Worm (Caenorhabditis elegans) whole organism, young adult: ENCODE data around the gene bed-2.

Experiments used
- Y67H2A.10 ChIP-seq: fragments of 200-800 bp; sonication (Bioruptor generic); conservative IDR thresholded peaks from 2 replicates; pipeline ENCODE4 v1.3.6; 2022; ENCODE audit warnings: missing genetic modification reagents, missing genetic modification characterization, missing compliant biosample characterization
- hsf-1 ChIP-seq: fragments of 200-800 bp; sonication (Bioruptor generic); IDR thresholded peaks from 2 replicates; pipeline ENCODE4 v1.3.6; 2022; ENCODE audit warnings: missing genetic modification reagents, missing genetic modification characterization, missing compliant biosample characterization
- nfya-2 ChIP-seq: fragments of 200-800 bp; sonication (Bioruptor generic); IDR thresholded peaks from 2 replicates; pipeline ENCODE4 v1.3.6; 2022; ENCODE audit warnings: missing genetic modification reagents, missing genetic modification characterization, missing compliant biosample characterization

DNA sequence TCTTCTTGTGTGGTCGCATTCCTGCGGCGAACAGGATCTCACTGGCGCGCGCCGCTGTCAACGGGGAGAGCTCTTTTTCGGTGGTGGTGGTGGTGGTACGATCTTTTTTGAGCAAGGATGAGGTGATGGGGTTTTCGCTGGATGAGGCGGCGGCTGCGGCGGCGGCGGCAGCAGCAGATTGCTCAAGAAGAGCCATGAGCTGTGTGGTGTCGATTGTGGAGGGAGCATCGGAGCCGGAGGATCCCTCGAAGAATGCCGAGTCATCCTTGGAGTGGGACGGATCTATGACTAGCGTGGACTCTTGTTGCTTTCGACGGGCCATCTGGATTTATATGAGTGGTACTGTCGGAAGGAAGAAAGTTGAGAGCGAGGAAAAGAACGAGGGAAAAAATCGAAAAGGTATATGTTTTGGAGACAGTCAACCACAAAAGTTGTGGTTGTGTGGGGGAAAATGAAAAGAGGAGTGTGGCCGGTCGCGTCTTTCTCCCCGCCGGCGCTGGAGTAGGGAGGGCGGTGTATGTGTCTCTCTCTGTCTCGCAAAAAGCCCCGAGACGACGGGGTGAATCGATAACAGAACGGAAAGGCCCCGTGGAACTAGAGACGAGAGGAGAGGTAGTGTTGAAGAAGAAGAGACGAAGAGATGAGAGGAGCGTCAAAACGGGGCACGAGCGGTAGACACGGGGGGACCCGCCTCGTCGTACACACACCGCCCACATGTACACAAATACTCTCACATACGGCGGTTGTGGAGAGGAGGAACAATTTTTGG is 4.0 kb downstream of the bed-2 start:
- TF ChIP-seq Y67H2A.10 (GFP tag; lab: Robert Waterston, UW) (no peak), hsf-1 (GFP tag; lab: Robert Waterston, UW) (no peak), nfya-2 (GFP tag; lab: Robert Waterston, UW) (no peak)
